Worm (Caenorhabditis elegans): ENCODE data around the gene F42A8.1.
A peak's percentile ranks its signal among the peaks of the same experiment; 100 is the strongest.

The F42A8.1 gene

DNA sequence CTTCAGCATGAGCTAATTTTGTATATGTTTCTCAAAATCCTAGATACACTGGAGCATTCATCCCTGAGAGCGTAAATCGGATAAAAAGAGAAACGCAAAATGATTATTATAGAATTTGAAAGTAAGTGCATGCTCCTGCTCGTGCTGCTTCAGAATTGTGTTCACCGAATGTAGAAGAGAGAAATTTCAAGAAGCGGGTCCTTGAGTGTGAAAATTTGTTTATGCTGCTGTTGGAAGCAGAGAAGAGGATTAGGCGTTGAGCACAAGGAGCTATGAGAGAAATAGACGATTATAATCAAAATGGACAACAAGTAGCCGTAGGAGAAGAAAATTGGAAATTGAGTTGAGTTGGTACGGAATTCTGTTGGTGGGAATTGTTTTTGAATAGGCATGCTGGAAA is 34.7 kb downstream of the F42A8.1 start:
- TF ChIP-seq unc-62 (GFP tag; optimal IDR thresholded peaks at IDR 0.05), result peak; percentile 25
- TF ChIP-seq bed-3 (GFP tag; optimal IDR thresholded peaks at IDR 0.05), result no peak
- no peak for TF ChIP-seq nhr-2 (tag; optimal IDR thresholded peaks at IDR 0.05)
- TF ChIP-seq ztf-11 (tag; optimal IDR thresholded peaks at IDR 0.05), result no peak
- TF ChIP-seq ces-1 (GFP tag; optimal IDR thresholded peaks at IDR 0.05), result peak; percentile 98

- peak; percentile 90 for TF ChIP-seq ces-1 (GFP tag; optimal IDR thresholded peaks at IDR 0.05)
- TF ChIP-seq bed-3 (GFP tag; optimal IDR thresholded peaks at IDR 0.05), result no peak
These were observed 35.6 kb downstream of the F42A8.1 start for ce11 chrII:9310794-9311193.

DNA sequence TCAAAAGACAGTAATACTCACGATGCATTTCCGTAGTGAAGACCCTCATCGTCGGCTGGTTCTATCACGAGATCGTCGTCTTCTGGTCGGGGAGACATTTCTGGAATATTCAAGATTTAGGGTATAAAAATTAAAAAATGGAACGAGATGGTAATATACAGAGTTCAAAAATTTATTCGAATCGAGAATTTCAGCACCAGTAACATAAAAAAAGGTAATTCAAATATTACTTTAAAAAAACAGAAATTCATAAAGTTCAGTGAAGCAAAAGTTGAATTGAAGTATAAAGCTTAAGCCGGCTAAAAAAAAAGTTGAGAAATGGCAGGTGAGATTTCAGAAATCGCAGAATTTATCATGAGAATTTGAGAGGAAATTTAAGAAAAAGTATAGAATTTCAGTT is 36.2 kb downstream of the F42A8.1 start, which contains the start of gene cam-1:
Gene cam-1, minus strand, starts transcription at position 101 of the 400 bp plus-strand sequence.
- TF ChIP-seq blmp-1 (tag; optimal IDR thresholded peaks at IDR 0.05), result no peak
- TF ChIP-seq ztf-11 (tag; optimal IDR thresholded peaks at IDR 0.05), result no peak
- no peak for TF ChIP-seq M03D4.4 (tag; optimal IDR thresholded peaks at IDR 0.05)
- TF ChIP-seq elt-3 (tag; optimal IDR thresholded peaks at IDR 0.05), result no peak
- no peak for TF ChIP-seq lin-32 (GFP tag; optimal IDR thresholded peaks at IDR 0.05)
- TF ChIP-seq lin-13 (tag; optimal IDR thresholded peaks at IDR 0.05), result no peak
- TF ChIP-seq mep-1 (tag; optimal IDR thresholded peaks at IDR 0.05), result no peak
- TF ChIP-seq snpc-4 (tag; optimal IDR thresholded peaks at IDR 0.05), result no peak
- no peak for TF ChIP-seq mls-2 (tag; optimal IDR thresholded peaks at IDR 0.05)
- TF ChIP-seq sptf-1 (tag; optimal IDR thresholded peaks at IDR 0.05), result no peak
- TF ChIP-seq bed-3 (GFP tag; optimal IDR thresholded peaks at IDR 0.05), result no peak
- TF ChIP-seq hlh-1 (tag; optimal IDR thresholded peaks at IDR 0.05), result no peak
- TF ChIP-seq nhr-12 (tag; optimal IDR thresholded peaks at IDR 0.05), result no peak
- TF ChIP-seq elt-1 (tag; optimal IDR thresholded peaks at IDR 0.05; ENCODE audit: borderline replicate concordance, insufficient read depth), result no peak
- no peak for TF ChIP-seq ham-2 (GFP tag; optimal IDR thresholded peaks at IDR 0.05)
- no peak for TF ChIP-seq unc-62 (GFP tag; optimal IDR thresholded peaks at IDR 0.05)
- TF ChIP-seq flh-1 (GFP tag; optimal IDR thresholded peaks at IDR 0.05), result no peak
- no peak for TF ChIP-seq cnd-1 (tag; optimal IDR thresholded peaks at IDR 0.05)
- TF ChIP-seq unc-39 (tag; optimal IDR thresholded peaks at IDR 0.05), result no peak
- no peak for TF ChIP-seq nhr-2 (tag; optimal IDR thresholded peaks at IDR 0.05)

DNA sequence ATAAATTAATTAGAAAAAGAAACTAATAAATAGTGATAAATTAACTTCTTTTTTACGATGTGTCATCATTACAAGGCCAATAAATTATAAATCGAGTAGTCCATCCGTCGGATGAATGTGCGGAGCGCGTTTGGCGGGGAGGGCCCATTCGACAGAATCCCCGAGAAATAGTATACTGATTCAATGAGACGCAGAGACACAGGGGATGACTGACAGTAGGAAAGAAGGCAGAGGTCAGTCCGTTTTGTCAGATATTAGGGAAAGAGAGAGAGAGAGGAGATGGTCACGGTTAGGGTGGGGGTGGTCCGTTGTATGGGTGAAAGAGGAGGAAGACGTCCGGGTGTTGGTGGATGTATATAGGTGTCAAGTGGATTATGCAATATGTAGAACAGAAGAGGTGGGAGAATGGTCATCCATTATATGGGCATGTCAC is 37.8 kb downstream of the F42A8.1 start:
- TF ChIP-seq nhr-12 (tag; optimal IDR thresholded peaks at IDR 0.05) (no peak), lin-13 (tag; optimal IDR thresholded peaks at IDR 0.05) (peak; percentile 39), mls-2 (tag; optimal IDR thresholded peaks at IDR 0.05) (peak; percentile 9), pha-4 (tag; optimal IDR thresholded peaks at IDR 0.05) (no peak), cnd-1 (tag; optimal IDR thresholded peaks at IDR 0.05) (peak; percentile 69), M03D4.4 (tag; optimal IDR thresholded peaks at IDR 0.05) (peak; percentile 50), ceh-83 (GFP tag; optimal IDR thresholded peaks at IDR 0.05) (no peak), ces-1 (GFP tag; optimal IDR thresholded peaks at IDR 0.05) (peak; percentile 33), tbx-8 (GFP tag; optimal IDR thresholded peaks at IDR 0.05) (peak; percentile 50), unc-120 (tag; optimal IDR thresholded peaks at IDR 0.05; ENCODE audit: poor library complexity, severe bottlenecking) (peak; percentile 26), unc-62 (GFP tag; optimal IDR thresholded peaks at IDR 0.05) (peak; percentile 98), ztf-11 (tag; optimal IDR thresholded peaks at IDR 0.05) (peak; percentile 61), zip-8 (tag; optimal IDR thresholded peaks at IDR 0.05) (peak; percentile 2), ceh-43 (GFP tag; optimal IDR thresholded peaks at IDR 0.05) (peak; percentile 26), mab-5 (tag; optimal IDR thresholded peaks at IDR 0.05) (peak; percentile 57), hlh-1 (tag; optimal IDR thresholded peaks at IDR 0.05) (peak; percentile 67), flh-1 (GFP tag; optimal IDR thresholded peaks at IDR 0.05) (no peak), blmp-1 (tag; optimal IDR thresholded peaks at IDR 0.05) (no peak), ham-2 (GFP tag; optimal IDR thresholded peaks at IDR 0.05) (no peak), sem-2 (GFP tag; optimal IDR thresholded peaks at IDR 0.05) (peak; percentile 20), nhr-2 (tag; optimal IDR thresholded peaks at IDR 0.05) (peak; percentile 96), sptf-1 (tag; optimal IDR thresholded peaks at IDR 0.05) (peak; percentile 69), ceh-39 (tag; optimal IDR thresholded peaks at IDR 0.05) (peak; percentile 11)

DNA sequence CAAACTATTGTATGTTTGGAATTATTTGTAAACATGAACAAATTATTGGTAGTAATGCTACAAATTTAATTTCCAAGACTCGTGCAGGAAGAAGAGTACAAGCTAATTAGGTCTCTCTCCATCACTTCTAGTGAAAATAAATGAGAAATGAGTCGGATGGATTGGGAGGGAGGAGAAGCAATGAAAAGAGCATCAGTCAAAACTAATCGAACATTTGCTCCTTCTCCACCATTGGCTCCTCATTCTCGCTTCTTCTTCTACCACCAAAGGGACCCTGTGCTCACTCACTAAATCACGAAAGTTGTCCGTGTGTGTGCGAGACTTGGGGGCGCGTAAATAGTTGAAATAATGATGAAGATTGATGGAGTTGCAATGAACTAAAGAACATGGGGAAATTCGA is 39.6 kb downstream of the F42A8.1 start:
- peak; percentile 54 for TF ChIP-seq hlh-1 (tag; optimal IDR thresholded peaks at IDR 0.05)
- peak; percentile 96 for TF ChIP-seq unc-62 (GFP tag; optimal IDR thresholded peaks at IDR 0.05)
- TF ChIP-seq drap-1 (GFP tag; optimal IDR thresholded peaks at IDR 0.05), result no peak
- peak; percentile 98 for TF ChIP-seq ces-1 (GFP tag; optimal IDR thresholded peaks at IDR 0.05)
- no peak for TF ChIP-seq bed-3 (GFP tag; optimal IDR thresholded peaks at IDR 0.05)
- no peak for TF ChIP-seq ceh-43 (GFP tag; optimal IDR thresholded peaks at IDR 0.05)
- no peak for TF ChIP-seq mep-1 (tag; optimal IDR thresholded peaks at IDR 0.05)
- no peak for TF ChIP-seq ztf-11 (tag; optimal IDR thresholded peaks at IDR 0.05)
- TF ChIP-seq cnd-1 (tag; optimal IDR thresholded peaks at IDR 0.05), result peak; percentile 12
- TF ChIP-seq ceh-83 (GFP tag; optimal IDR thresholded peaks at IDR 0.05), result no peak
- TF ChIP-seq unc-120 (tag; optimal IDR thresholded peaks at IDR 0.05; ENCODE audit: poor library complexity, severe bottlenecking), result peak; percentile 79
- peak; percentile 52 for TF ChIP-seq mab-5 (tag; optimal IDR thresholded peaks at IDR 0.05)
